Worm (Caenorhabditis elegans) whole organism, midembryonic: ENCODE data around the gene F52D2.12.

Experiments
- T22C8.4 ChIP-seq: fragments of 200-800 bp; sonication (Bioruptor generic); IDR thresholded peaks from 2 replicates; pipeline ENCODE4 v1.3.6; 2022; ENCODE audit warnings: missing genetic modification characterization, missing compliant biosample characterization
- flt-1 ChIP-seq: fragments of 200-800 bp; sonication (Bioruptor generic); IDR thresholded peaks from 2 replicates; pipeline ENCODE4 v1.3.6; 2022; ENCODE audit warnings: missing genetic modification characterization, missing compliant biosample characterization
- tab-1 ChIP-seq: fragments of 200-800 bp; sonication (Bioruptor generic); IDR thresholded peaks from 2 replicates; pipeline ENCODE4 v1.3.6; 2022; ENCODE audit warnings: missing genetic modification characterization, missing compliant biosample characterization
- ztf-29 ChIP-seq: fragments of 200-800 bp; sonication (Bioruptor generic); IDR thresholded peaks from 2 replicates; pipeline ENCODE4 v1.3.6; 2022; ENCODE audit warnings: missing genetic modification reagents, missing genetic modification characterization, missing compliant biosample characterization

DNA sequence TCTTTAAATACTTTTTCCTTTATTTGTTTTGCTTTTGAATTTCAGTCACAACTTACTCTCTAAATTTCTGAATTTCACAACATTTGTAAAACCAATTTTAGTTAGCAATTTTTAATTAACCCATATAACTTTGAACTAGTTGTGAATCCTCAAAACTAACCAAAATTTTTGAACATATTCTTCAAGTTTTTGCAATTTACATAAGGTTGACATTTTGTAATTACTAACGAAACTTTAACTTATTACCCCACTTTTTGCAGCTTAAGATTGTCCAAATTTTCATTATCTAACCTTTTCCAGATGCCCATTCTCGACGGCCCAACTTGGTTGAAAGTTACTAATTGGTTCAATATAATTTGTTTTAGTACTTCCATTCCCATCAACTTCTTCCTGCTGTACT, 8.2 kb upstream of the F52D2.12 start, which contains the start of gene str-79:
- no peak for TF ChIP-seq flt-1 (GFP tag; lab: Robert Waterston, UW)
- no peak for TF ChIP-seq ztf-29 (GFP tag; lab: Robert Waterston, UW)
- TF ChIP-seq tab-1: no peak
- no peak for TF ChIP-seq T22C8.4 (GFP tag; lab: Robert Waterston, UW)
